Fruit fly (Drosophila melanogaster) whole organism, embryonic: Measurements from ENCODE around the gene Obp93a.
A peak's percentile ranks its signal among the peaks of the same experiment; 100 is the strongest.

ENCODE experiments used
- Abd-B ChIP-seq: fragments of 200-800 bp; sonication (Bioruptor generic); optimal IDR thresholded peaks from 2 replicates; lab custom pipeline; 2018; ENCODE audit warnings: missing biosample characterization, mild to moderate bottlenecking, missing genetic modification characterization, moderate library complexity
- Antp ChIP-seq: fragments of 200-800 bp; sonication (Bioruptor generic); optimal IDR thresholded peaks from 3 replicates; lab custom pipeline; 2016; ENCODE audit warnings: missing biosample characterization, missing genetic modification characterization
- CG10959 ChIP-seq: fragments of 200-800 bp; sonication (Bioruptor generic); IDR thresholded peaks from 2 replicates; pipeline ENCODE4 v1.3.6; 2022; ENCODE audit warnings: missing biosample characterization, missing genetic modification characterization
- CG11398 ChIP-seq: fragments of 200-800 bp; sonication (Bioruptor generic); optimal IDR thresholded peaks from 2 replicates; lab custom pipeline; 2016; ENCODE audit warnings: missing biosample characterization, missing genetic modification characterization
- CG11723 ChIP-seq: fragments of 200-800 bp; sonication (Bioruptor generic); optimal IDR thresholded peaks from 2 replicates; lab custom pipeline; 2017; ENCODE audit warnings: missing biosample characterization, mild to moderate bottlenecking, missing genetic modification characterization
- CG13296 ChIP-seq: fragments of 200-800 bp; sonication (Bioruptor generic); optimal IDR thresholded peaks from 3 replicates; lab custom pipeline; 2018; ENCODE audit warnings: missing biosample characterization, mild to moderate bottlenecking, missing genetic modification characterization
- CG14050 ChIP-seq: fragments of 200-800 bp; sonication (Bioruptor generic); IDR thresholded peaks from 3 replicates; pipeline ENCODE4 v1.3.6; 2022; ENCODE audit warnings: missing biosample characterization, missing genetic modification characterization
- CG14441 ChIP-seq: fragments of 200-800 bp; sonication (Bioruptor generic); IDR thresholded peaks from 2 replicates; pipeline ENCODE4 v1.3.6; 2022; ENCODE audit warnings: missing biosample characterization, missing genetic modification characterization
- CG14667 ChIP-seq: fragments of 200-800 bp; sonication (Bioruptor generic); IDR thresholded peaks from 2 replicates; pipeline ENCODE4 v1.3.6; 2022; ENCODE audit warnings: missing biosample characterization, missing genetic modification characterization
- CG16779 ChIP-seq: fragments of 200-800 bp; sonication (Bioruptor generic); IDR thresholded peaks from 2 replicates; pipeline ENCODE4 v1.3.6; 2022; ENCODE audit warnings: missing biosample characterization, missing genetic modification characterization
- CG17361 ChIP-seq: fragments of 200-800 bp; sonication (Bioruptor generic); IDR thresholded peaks from 3 replicates; pipeline ENCODE4 v1.3.6; 2022; ENCODE audit warnings: missing biosample characterization, missing genetic modification characterization
- CG17829 ChIP-seq: fragments of 200-800 bp; optimal IDR thresholded peaks from 2 replicates; lab custom pipeline; 2019; ENCODE audit warnings: missing biosample characterization, mild to moderate bottlenecking, missing genetic modification characterization, moderate library complexity
- CG18764 ChIP-seq: fragments of 200-800 bp; sonication (Bioruptor generic); optimal IDR thresholded peaks from 3 replicates; lab custom pipeline; 2016; ENCODE audit warnings: missing biosample characterization, missing genetic modification characterization
- CG2120 ChIP-seq: fragments of 200-800 bp; sonication (Bioruptor generic); optimal IDR thresholded peaks from 3 replicates; lab custom pipeline; 2016; ENCODE audit warnings: missing biosample characterization, missing genetic modification characterization
- CG2875 ChIP-seq: fragments of 200-800 bp; sonication (Bioruptor generic); optimal IDR thresholded peaks from 2 replicates; lab custom pipeline; 2017; ENCODE audit warnings: missing biosample characterization, mild to moderate bottlenecking, missing genetic modification characterization, missing genetic modification reagents
- CG2889 ChIP-seq: fragments of 200-800 bp; sonication (Bioruptor generic); IDR thresholded peaks from 3 replicates; pipeline ENCODE4 v1.3.6; 2022; ENCODE audit warnings: missing biosample characterization, missing genetic modification characterization
- CG32532 ChIP-seq: fragments of 200-800 bp; sonication (Bioruptor generic); IDR thresholded peaks from 2 replicates; pipeline ENCODE4 v1.3.6; 2022; ENCODE audit warnings: missing biosample characterization, missing genetic modification characterization
- CG3281 ChIP-seq: fragments of 200-800 bp; sonication (Bioruptor generic); optimal IDR thresholded peaks from 3 replicates; lab custom pipeline; 2017; ENCODE audit warnings: missing biosample characterization, mild to moderate bottlenecking, missing genetic modification characterization
- CG33557 ChIP-seq: fragments of 200-800 bp; sonication (Bioruptor generic); optimal IDR thresholded peaks from 2 replicates; lab custom pipeline; 2019; ENCODE audit warnings: missing biosample characterization, mild to moderate bottlenecking, missing genetic modification characterization, moderate library complexity
- CG3407 ChIP-seq: fragments of 200-800 bp; sonication (Bioruptor generic); optimal IDR thresholded peaks from 2 replicates; lab custom pipeline; 2018; ENCODE audit warnings: missing biosample characterization, mild to moderate bottlenecking, missing genetic modification characterization
- CG4707 ChIP-seq: fragments of 200-800 bp; sonication (Bioruptor generic); optimal IDR thresholded peaks from 2 replicates; lab custom pipeline; 2018; ENCODE audit warnings: missing biosample characterization, mild to moderate bottlenecking, missing genetic modification characterization, moderate library complexity
- CG5180 ChIP-seq: fragments of 200-800 bp; sonication (Bioruptor generic); optimal IDR thresholded peaks from 3 replicates; lab custom pipeline; 2017; ENCODE audit warnings: missing biosample characterization, missing genetic modification characterization, mild to moderate bottlenecking, moderate library complexity, missing genetic modification reagents
- CG6175 ChIP-seq: fragments of 200-800 bp; sonication (Bioruptor generic); IDR thresholded peaks from 3 replicates; pipeline ENCODE4 v1.3.6; 2022; ENCODE audit warnings: missing biosample characterization, missing genetic modification characterization
- CG6272 ChIP-seq: fragments of 200-800 bp; sonication (Bioruptor generic); IDR thresholded peaks from 2 replicates; pipeline ENCODE4 v1.3.6; 2022; ENCODE audit warnings: missing biosample characterization, missing genetic modification characterization
- CG8944 ChIP-seq: fragments of 200-800 bp; sonication (Bioruptor generic); optimal IDR thresholded peaks from 3 replicates; lab custom pipeline; 2016; ENCODE audit warnings: missing biosample characterization, missing genetic modification characterization
- CrebB ChIP-seq: fragments of 200-800 bp; sonication (Bioruptor generic); optimal IDR thresholded peaks from 3 replicates; lab custom pipeline; 2018; ENCODE audit warnings: missing biosample characterization, mild to moderate bottlenecking, missing genetic modification characterization
- Deaf1 ChIP-seq: fragments of 200-800 bp; optimal IDR thresholded peaks from 3 replicates; lab custom pipeline; 2019; ENCODE audit warnings: missing biosample characterization, mild to moderate bottlenecking, missing genetic modification characterization, moderate library complexity
- Dek ChIP-seq: fragments of 200-800 bp; sonication (Bioruptor generic); optimal IDR thresholded peaks from 3 replicates; lab custom pipeline; 2019; ENCODE audit warnings: missing biosample characterization, mild to moderate bottlenecking, missing genetic modification characterization, moderate library complexity
- Doc3 ChIP-seq: fragments of 200-800 bp; sonication (Bioruptor generic); IDR thresholded peaks from 3 replicates; pipeline ENCODE4 v1.3.6; 2022; ENCODE audit warnings: missing biosample characterization, missing genetic modification characterization; ENCODE audit not compliant: partially characterized antibody
- GATAe ChIP-seq: fragments of 200-800 bp; sonication (Bioruptor generic); conservative IDR thresholded peaks from 2 replicates; pipeline ENCODE4 v1.3.6; 2022; ENCODE audit warnings: missing biosample characterization, missing genetic modification characterization
- H2.0 ChIP-seq: fragments of 200-800 bp; sonication (Bioruptor generic); IDR thresholded peaks from 2 replicates; pipeline ENCODE4 v1.3.6; 2022; ENCODE audit warnings: missing biosample characterization, missing genetic modification characterization
- MBD-R2 ChIP-seq: fragments of 200-800 bp; sonication (Bioruptor generic); IDR thresholded peaks from 2 replicates; pipeline ENCODE4 v1.3.6; 2022; ENCODE audit warnings: missing biosample characterization, missing genetic modification characterization
- Sin3A ChIP-seq: fragments of >200 bp; optimal IDR thresholded peaks from 2 replicates; lab custom pipeline; 2018
- Xrp1 ChIP-seq: fragments of 200-800 bp; sonication (Bioruptor generic); IDR thresholded peaks from 2 replicates; pipeline ENCODE4 v1.3.6; 2022; ENCODE audit warnings: missing biosample characterization, missing genetic modification characterization
- ara ChIP-seq: fragments of 200-800 bp; sonication (Bioruptor generic); IDR thresholded peaks from 2 replicates; pipeline ENCODE4 v1.3.6; 2022; ENCODE audit warnings: missing biosample characterization, missing genetic modification characterization
- cwo ChIP-seq: fragments of 200-800 bp; sonication (Bioruptor generic); optimal IDR thresholded peaks from 3 replicates; lab custom pipeline; 2017; ENCODE audit warnings: missing biosample characterization, missing genetic modification characterization, mild to moderate bottlenecking, moderate library complexity, missing genetic modification reagents
- dan ChIP-seq: fragments of 200-800 bp; sonication (Bioruptor generic); IDR thresholded peaks from 2 replicates; pipeline ENCODE4 v1.3.6; 2022; ENCODE audit warnings: missing biosample characterization, missing genetic modification characterization
- ewg ChIP-seq: fragments of 200-800 bp; sonication (Bioruptor generic); optimal IDR thresholded peaks from 3 replicates; lab custom pipeline; 2017; ENCODE audit warnings: mild to moderate bottlenecking, missing biosample characterization, missing genetic modification reagents, missing genetic modification characterization
- gce ChIP-seq: fragments of 200-800 bp; sonication (Bioruptor generic); IDR thresholded peaks from 3 replicates; pipeline ENCODE4 v1.3.6; 2022; ENCODE audit warnings: missing biosample characterization, missing genetic modification characterization
- hb ChIP-seq: fragments of 200-800 bp; sonication (Bioruptor generic); IDR thresholded peaks from 3 replicates; pipeline ENCODE4 v1.3.6; 2022; ENCODE audit warnings: missing biosample characterization, missing genetic modification characterization; ENCODE audit not compliant: partially characterized antibody
- lola ChIP-seq, 3 experiments: fragments of >200 bp in 2 of 3; fragments of 200-800 bp in 1 of 3; sonication (Bioruptor generic) in 1 of 3; optimal IDR thresholded peaks; 2 replicates each; lab custom pipeline; 2017 to 2019; ENCODE audit warnings: missing biosample characterization in 3 of 3, missing genetic modification characterization in 3 of 3, mild to moderate bottlenecking in 1 of 3, moderate library complexity in 1 of 3
- nerfin-1 ChIP-seq: fragments of 200-800 bp; sonication (Bioruptor generic); optimal IDR thresholded peaks from 3 replicates; lab custom pipeline; 2019; ENCODE audit warnings: missing biosample characterization, mild to moderate bottlenecking, missing genetic modification characterization, moderate library complexity
- nom ChIP-seq: fragments of 200-800 bp; sonication (Bioruptor generic); optimal IDR thresholded peaks from 2 replicates; lab custom pipeline; 2017; ENCODE audit warnings: missing biosample characterization, missing genetic modification characterization, mild to moderate bottlenecking, moderate library complexity, missing genetic modification reagents
- sd ChIP-seq: fragments of 200-800 bp; sonication (Bioruptor generic); optimal IDR thresholded peaks from 3 replicates; lab custom pipeline; 2018; ENCODE audit warnings: missing biosample characterization, mild to moderate bottlenecking, missing genetic modification characterization, moderate library complexity
- tgo ChIP-seq: fragments of 200-800 bp; sonication (Bioruptor generic); IDR thresholded peaks from 3 replicates; pipeline ENCODE4 v1.3.6; 2022; ENCODE audit warnings: missing biosample characterization, missing genetic modification characterization
- tin ChIP-seq: fragments of 200-800 bp; sonication (Bioruptor generic); optimal IDR thresholded peaks from 3 replicates; lab custom pipeline; 2016; ENCODE audit warnings: missing biosample characterization, missing genetic modification characterization
- trem ChIP-seq: fragments of 200-800 bp; optimal IDR thresholded peaks from 3 replicates; lab custom pipeline; 2019; ENCODE audit warnings: missing biosample characterization, mild to moderate bottlenecking, missing genetic modification characterization, moderate library complexity
- tup ChIP-seq: fragments of 200-800 bp; sonication (Bioruptor generic); optimal IDR thresholded peaks from 2 replicates; lab custom pipeline; 2016; ENCODE audit warnings: missing biosample characterization, mild to moderate bottlenecking, missing genetic modification characterization, moderate library complexity
- vnd ChIP-seq: fragments of 200-800 bp; sonication (Bioruptor generic); IDR thresholded peaks from 3 replicates; pipeline ENCODE4 v1.3.6; 2022; ENCODE audit warnings: missing biosample characterization, missing genetic modification characterization; ENCODE audit not compliant: partially characterized antibody
- vvl ChIP-seq: fragments of 200-800 bp; sonication (Bioruptor generic); IDR thresholded peaks from 2 replicates; pipeline ENCODE4 v1.3.6; 2022; ENCODE audit warnings: missing biosample characterization, missing genetic modification characterization

The Obp93a gene

DNA sequence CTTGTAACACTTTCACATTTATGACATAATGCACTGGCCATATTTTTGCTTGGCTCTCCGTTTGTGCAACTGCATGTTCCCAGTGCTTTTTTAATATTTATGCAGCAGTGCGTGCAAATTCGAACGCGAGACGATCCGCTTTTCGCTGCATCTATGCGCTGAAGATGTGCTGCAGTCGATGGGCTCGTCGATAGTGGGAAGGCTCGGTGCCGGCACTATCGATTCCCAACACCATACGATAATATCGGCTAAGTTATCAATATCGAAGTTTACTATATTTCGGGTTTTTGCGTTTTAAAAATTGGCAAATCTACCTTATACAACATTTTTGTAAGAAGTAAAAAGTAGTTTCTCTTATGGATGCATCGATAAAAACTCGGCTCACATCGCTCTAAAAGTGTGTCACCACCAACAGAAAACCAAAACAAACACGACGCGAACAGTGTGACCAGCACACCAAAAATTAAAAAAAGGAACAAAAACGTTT lies 31.8 kb downstream of the Obp93a start, which contains the start of gene RhoGAP93B (continued):
- peak; percentile 69 for TF ChIP-seq CG33557
- peak; percentile 58 for TF ChIP-seq dan
- peak; percentile 96 for TF ChIP-seq CG6272 (GFP tag; lab: Robert Waterston, UW)
- no peak for TF ChIP-seq Deaf1
- TF ChIP-seq CG11398 (GFP tag; lab: Kevin White, UChicago), result peak; percentile 83
- peak; percentile 95 for TF ChIP-seq CG2120 (GFP tag; lab: Kevin White, UChicago)
- TF ChIP-seq H2.0 (GFP tag; lab: Robert Waterston, UW), result peak; percentile 78
- TF ChIP-seq CG14441, result peak; percentile 92
- TF ChIP-seq Doc3 (GFP tag; lab: Robert Waterston, UW), result peak; percentile 100
- TF ChIP-seq ara (GFP tag; lab: Robert Waterston, UW), result peak; percentile 87
- TF ChIP-seq MBD-R2 (GFP tag; lab: Robert Waterston, UW), result peak; percentile 96
- peak; percentile 92 for TF ChIP-seq CG10959 (GFP tag; lab: Robert Waterston, UW)
- peak; percentile 56 for TF ChIP-seq CrebB (tag; lab: Kevin White, UChicago)
- TF ChIP-seq CG3281 (GFP tag; lab: Kevin White, UChicago), result peak; percentile 74
- peak; percentile 37 for TF ChIP-seq ewg (GFP tag; lab: Kevin White, UChicago)
- TF ChIP-seq CG11723 (GFP tag; lab: Kevin White, UChicago), result peak; percentile 49
- peak; percentile 78 for TF ChIP-seq tin (GFP tag; lab: Kevin White, UChicago)
- TF ChIP-seq tgo (GFP tag; lab: Robert Waterston, UW), result peak; percentile 80
- peak; percentile 92 for TF ChIP-seq Xrp1 (GFP tag; lab: Robert Waterston, UW)
- no peak for TF ChIP-seq CG5180 (GFP tag; lab: Kevin White, UChicago)
- TF ChIP-seq CG16779, result peak; percentile 74
- TF ChIP-seq tup (GFP tag; lab: Kevin White, UChicago), result peak; percentile 35
- TF ChIP-seq CG4707, result no peak
- peak; percentile 81 for TF ChIP-seq CG8944 (GFP tag; lab: Kevin White, UChicago)
- TF ChIP-seq CG3407, result no peak
- peak; percentile 94 for TF ChIP-seq CG32532
- peak; percentile 99 for TF ChIP-seq Sin3A (lab: Kevin White, UChicago)
- TF ChIP-seq CG14667 (GFP tag; lab: Robert Waterston, UW), result peak; percentile 91
- TF ChIP-seq vvl (GFP tag; lab: Robert Waterston, UW), result peak; percentile 95
- peak; percentile 74; the same call in 2 of the 3 replicates for TF ChIP-seq CG2889
- TF ChIP-seq nom (GFP tag; lab: Kevin White, UChicago), result peak; percentile 55
- peak; percentile 100 for TF ChIP-seq vnd (GFP tag; lab: Robert Waterston, UW)
- TF ChIP-seq CG17829, result peak; percentile 88
- TF ChIP-seq trem (tag; lab: Kevin White, UChicago), result peak; percentile 89
- TF ChIP-seq CG18764, result peak; percentile 63
- peak; percentile 86 for TF ChIP-seq Abd-B (GFP tag; lab: Kevin White, UChicago)
- peak; percentile 81 for TF ChIP-seq CG14050 (GFP tag; lab: Robert Waterston, UW)
- TF ChIP-seq Antp (GFP tag; lab: Kevin White, UChicago), result peak; percentile 81
- TF ChIP-seq sd (tag; lab: Kevin White, UChicago), result no peak
- TF ChIP-seq CG17361 (GFP tag; lab: Robert Waterston, UW), result peak; percentile 84
- TF ChIP-seq CG2875 (GFP tag; lab: Kevin White, UChicago), result peak; percentile 41
- 0 out of 3 replicates have a peak, but pooled peaks have one; percentile 48 for TF ChIP-seq gce (GFP tag; lab: Robert Waterston, UW)
- peak in 1 of 3 experiments; percentile 78 for TF ChIP-seq lola (GFP tag; optimal IDR thresholded peaks at IDR 0.05; lab: Kevin White, UChicago)
- TF ChIP-seq Dek (tag; lab: Kevin White, UChicago), result peak; percentile 67
- TF ChIP-seq GATAe (GFP tag; lab: Robert Waterston, UW), result peak; percentile 73; the same call in 1 of the 2 replicates
- peak; percentile 64 for TF ChIP-seq CG13296 (GFP tag; lab: Kevin White, UChicago)
- TF ChIP-seq CG6175 (GFP tag; lab: Robert Waterston, UW), result peak; percentile 85
- TF ChIP-seq hb (GFP tag; lab: Robert Waterston, UW), result peak; percentile 100
- peak; percentile 82 for TF ChIP-seq nerfin-1 (tag; lab: Kevin White, UChicago)
- peak; percentile 71 for TF ChIP-seq cwo
